Fruit fly (Drosophila melanogaster) whole organism, prepupa: ENCODE results near the gene unc-13-4A.
A peak's percentile ranks its signal among the peaks of the same experiment; 100 is the strongest.

Experiments
- Blimp-1 ChIP-seq: fragments of 200-800 bp; sonication (Bioruptor generic); optimal IDR thresholded peaks from 3 replicates; lab custom pipeline; 2017; ENCODE audit warnings: missing biosample characterization, missing genetic modification characterization, mild to moderate bottlenecking, moderate library complexity, missing genetic modification reagents
- CG11902 ChIP-seq: fragments of 200-800 bp; sonication (Bioruptor generic); optimal IDR thresholded peaks from 3 replicates; lab custom pipeline; 2016; ENCODE audit warnings: missing biosample characterization, missing genetic modification characterization
- CG15336 ChIP-seq: fragments of 200-800 bp; sonication (Bioruptor generic); IDR thresholded peaks from 2 replicates; pipeline ENCODE4 v1.3.6; 2022; ENCODE audit warnings: missing biosample characterization, missing genetic modification characterization
- CG1621 ChIP-seq: fragments of 200-800 bp; sonication (Bioruptor generic); optimal IDR thresholded peaks from 3 replicates; lab custom pipeline; 2018; ENCODE audit warnings: missing biosample characterization, mild to moderate bottlenecking, missing genetic modification characterization
- CG16779 ChIP-seq: fragments of 200-800 bp; sonication (Bioruptor generic); optimal IDR thresholded peaks from 3 replicates; lab custom pipeline; 2017; ENCODE audit warnings: missing biosample characterization, mild to moderate bottlenecking, missing genetic modification characterization
- CG3032 ChIP-seq: fragments of 200-800 bp; optimal IDR thresholded peaks from 2 replicates; lab custom pipeline; 2019; ENCODE audit warnings: missing biosample characterization, mild to moderate bottlenecking, missing genetic modification characterization, moderate library complexity
- CG32006 ChIP-seq: fragments of 200-800 bp; sonication (Bioruptor generic); optimal IDR thresholded peaks from 3 replicates; lab custom pipeline; 2017; ENCODE audit warnings: missing biosample characterization, mild to moderate bottlenecking, missing genetic modification characterization
- CG34406 ChIP-seq: fragments of 200-800 bp; sonication (Bioruptor generic); optimal IDR thresholded peaks from 3 replicates; lab custom pipeline; 2016; ENCODE audit warnings: missing biosample characterization, missing genetic modification characterization
- CG4318 ChIP-seq: fragments of 200-800 bp; sonication (Bioruptor generic); optimal IDR thresholded peaks from 3 replicates; lab custom pipeline; 2017; ENCODE audit warnings: missing biosample characterization, mild to moderate bottlenecking, missing genetic modification characterization
- CG6163 ChIP-seq: fragments of 200-800 bp; sonication (Bioruptor generic); IDR thresholded peaks from 3 replicates; pipeline ENCODE4 v1.3.6; 2022; ENCODE audit warnings: missing biosample characterization, missing genetic modification characterization
- CG6792 ChIP-seq: fragments of 200-800 bp; sonication (Bioruptor generic); optimal IDR thresholded peaks from 3 replicates; lab custom pipeline; 2016; ENCODE audit warnings: missing biosample characterization, missing genetic modification characterization
- CG6854 ChIP-seq: fragments of 200-800 bp; sonication (Bioruptor generic); optimal IDR thresholded peaks from 2 replicates; lab custom pipeline; 2017; ENCODE audit warnings: missing biosample characterization, mild to moderate bottlenecking, missing genetic modification characterization
- CG8319 ChIP-seq: fragments of 200-800 bp; sonication (Bioruptor generic); optimal IDR thresholded peaks from 3 replicates; lab custom pipeline; 2016; ENCODE audit warnings: missing biosample characterization, missing genetic modification characterization
- CG9139 ChIP-seq: fragments of 200-800 bp; sonication (Bioruptor generic); optimal IDR thresholded peaks from 3 replicates; lab custom pipeline; 2017; ENCODE audit warnings: missing biosample characterization, mild to moderate bottlenecking, missing genetic modification characterization
- Eip75B ChIP-seq: fragments of 200-800 bp; sonication (Bioruptor generic); optimal IDR thresholded peaks from 3 replicates; lab custom pipeline; 2016; ENCODE audit warnings: missing biosample characterization, missing genetic modification characterization
- Eip78C ChIP-seq: fragments of 200-800 bp; sonication (Bioruptor generic); peaks from one replicate; lab custom pipeline; 2016; ENCODE audit warnings: missing biosample characterization, missing genetic modification characterization
- Eip93F ChIP-seq: fragments of 200-800 bp; sonication (Bioruptor generic); optimal IDR thresholded peaks from 2 replicates; lab custom pipeline; 2016; ENCODE audit warnings: missing biosample characterization, mild to moderate bottlenecking, missing genetic modification characterization
- Ets21C ChIP-seq: fragments of 200-800 bp; sonication (Bioruptor generic); optimal IDR thresholded peaks from 3 replicates; lab custom pipeline; 2016; ENCODE audit warnings: missing biosample characterization, missing genetic modification characterization
- Gug ChIP-seq: fragments of 200-800 bp; sonication (Bioruptor generic); IDR thresholded peaks from 2 replicates; pipeline ENCODE4 v1.3.6; 2022; ENCODE audit warnings: missing biosample characterization, missing genetic modification characterization
- Hr38 ChIP-seq: sonication (Bioruptor generic); optimal IDR thresholded peaks from 2 replicates; lab custom pipeline; 2016; ENCODE audit warnings: missing biosample characterization, missing genetic modification characterization
- achi ChIP-seq: fragments of 200-800 bp; sonication (Bioruptor generic); optimal IDR thresholded peaks from 3 replicates; lab custom pipeline; 2016; ENCODE audit warnings: missing biosample characterization, missing genetic modification characterization
- acj6 ChIP-seq: fragments of 200-800 bp; sonication (Bioruptor generic); optimal IDR thresholded peaks from 3 replicates; lab custom pipeline; 2016; ENCODE audit warnings: missing biosample characterization, missing genetic modification characterization
- cyc ChIP-seq: fragments of 200-800 bp; sonication (Bioruptor generic); optimal IDR thresholded peaks from 3 replicates; lab custom pipeline; 2016; ENCODE audit warnings: missing biosample characterization, missing genetic modification characterization
- dac ChIP-seq: fragments of 200-800 bp; sonication (Bioruptor generic); optimal IDR thresholded peaks from 2 replicates; lab custom pipeline; 2017; ENCODE audit warnings: missing biosample characterization, mild to moderate bottlenecking, missing genetic modification characterization
- dsx ChIP-seq: fragments of 200-800 bp; optimal IDR thresholded peaks from 3 replicates; lab custom pipeline; 2019; ENCODE audit warnings: missing biosample characterization, mild to moderate bottlenecking, missing genetic modification characterization, moderate library complexity; ENCODE audit not compliant: poor library complexity, severe bottlenecking
- eg ChIP-seq: fragments of 200-800 bp; sonication (Bioruptor generic); IDR thresholded peaks from 3 replicates; pipeline ENCODE4 v1.3.6; 2022; ENCODE audit warnings: missing biosample characterization, missing genetic modification characterization
- esn ChIP-seq: fragments of 200-800 bp; sonication (Bioruptor generic); optimal IDR thresholded peaks from 2 replicates; lab custom pipeline; 2016; ENCODE audit warnings: missing biosample characterization, mild to moderate bottlenecking, missing genetic modification characterization, moderate library complexity
- fd59A ChIP-seq: fragments of 200-800 bp; sonication (Bioruptor generic); optimal IDR thresholded peaks from 2 replicates; lab custom pipeline; 2017; ENCODE audit warnings: missing biosample characterization, mild to moderate bottlenecking, missing genetic modification characterization, missing genetic modification reagents
- fd85E ChIP-seq: fragments of 200-800 bp; sonication (Bioruptor generic); optimal IDR thresholded peaks from 3 replicates; lab custom pipeline; 2016; ENCODE audit warnings: missing biosample characterization, missing genetic modification characterization
- fkh ChIP-seq: fragments of 200-800 bp; sonication (Bioruptor generic); optimal IDR thresholded peaks from 3 replicates; lab custom pipeline; 2017; ENCODE audit warnings: missing biosample characterization, mild to moderate bottlenecking, missing genetic modification characterization, moderate library complexity
- lz ChIP-seq: fragments of 200-800 bp; sonication (Bioruptor generic); optimal IDR thresholded peaks from 3 replicates; lab custom pipeline; 2016; ENCODE audit warnings: missing biosample characterization, missing genetic modification characterization
- salr ChIP-seq, 2 experiments: fragments of 200-800 bp; sonication (Bioruptor generic); optimal IDR thresholded peaks; 3 replicates each; lab custom pipeline; 2016 to 2018; ENCODE audit warnings: missing biosample characterization in 2 of 2, missing genetic modification characterization in 2 of 2, mild to moderate bottlenecking in 1 of 2
- spab ChIP-seq: fragments of 200-800 bp; sonication (Bioruptor generic); optimal IDR thresholded peaks from 2 replicates; lab custom pipeline; 2017; ENCODE audit warnings: missing biosample characterization, mild to moderate bottlenecking, missing genetic modification characterization, missing genetic modification reagents
- ss ChIP-seq, 2 experiments: fragments of 200-800 bp; sonication (Bioruptor generic); optimal IDR thresholded peaks; 2 replicates in 1 of 2; 3 replicates in 1 of 2; lab custom pipeline; 2017 to 2018; ENCODE audit warnings: mild to moderate bottlenecking in 2 of 2, missing biosample characterization in 2 of 2, missing genetic modification characterization in 2 of 2, moderate library complexity in 1 of 2
- svp ChIP-seq: fragments of 200-800 bp; sonication (Bioruptor generic); peaks from one replicate; lab custom pipeline; 2016; ENCODE audit warnings: missing biosample characterization, missing genetic modification characterization
- topi ChIP-seq: fragments of 200-800 bp; sonication (Bioruptor generic); optimal IDR thresholded peaks from 3 replicates; lab custom pipeline; 2016; ENCODE audit warnings: missing biosample characterization, missing genetic modification characterization

The unc-13-4A gene

dm6 chr3L:7344965-7345427 is 32.3 kb upstream of the unc-13-4A start, which contains the start of gene Cln7 (continued):
- TF ChIP-seq CG11902 (GFP tag; lab: Kevin White, UChicago) (no peak), Eip75B (peak; percentile 65), CG16779 (peak; percentile 69), CG3032 (tag; lab: Kevin White, UChicago) (peak; percentile 3), CG1621 (tag; lab: Kevin White, UChicago) (peak; percentile 26)

- TF ChIP-seq spab (GFP tag; lab: Kevin White, UChicago), result no peak
- TF ChIP-seq fd85E (GFP tag; lab: Kevin White, UChicago), result no peak
- no peak for TF ChIP-seq topi (GFP tag; lab: Kevin White, UChicago)
- TF ChIP-seq CG32006 (GFP tag; lab: Kevin White, UChicago), result no peak
- no peak for TF ChIP-seq CG6163 (GFP tag; lab: Robert Waterston, UW)
- no peak for TF ChIP-seq Eip93F (GFP tag; lab: Kevin White, UChicago)
- no peak for TF ChIP-seq Ets21C (GFP tag; lab: Kevin White, UChicago)
- TF ChIP-seq CG1621 (tag; lab: Kevin White, UChicago), result no peak
- no peak for TF ChIP-seq achi (GFP tag; lab: Kevin White, UChicago)
- TF ChIP-seq CG8319, result no peak
- no peak for TF ChIP-seq Eip75B
- no peak for TF ChIP-seq CG9139 (GFP tag; lab: Kevin White, UChicago)
- no peak for TF ChIP-seq CG4318 (GFP tag; lab: Kevin White, UChicago)
- no peak for TF ChIP-seq dac (GFP tag; lab: Kevin White, UChicago)
- no peak for TF ChIP-seq Gug (GFP tag; lab: Robert Waterston, UW)
- TF ChIP-seq dsx (GFP tag; lab: Kevin White, UChicago), result no peak
- no peak for TF ChIP-seq eg (GFP tag; lab: Robert Waterston, UW)
- TF ChIP-seq CG34406 (GFP tag; lab: Kevin White, UChicago), result no peak
- no peak for TF ChIP-seq fd59A (GFP tag; lab: Kevin White, UChicago)
- no peak for TF ChIP-seq Blimp-1 (GFP tag; lab: Kevin White, UChicago)
Observed at dm6 chr3L:7344001-7344400, 31.3 kb upstream of the unc-13-4A start.

- no peak for TF ChIP-seq acj6
- peak; percentile 57 for TF ChIP-seq CG15336 (GFP tag; lab: Robert Waterston, UW)
- peak; percentile 13 for TF ChIP-seq esn (GFP tag; lab: Kevin White, UChicago)
- peak; percentile 60 for TF ChIP-seq Eip78C (GFP tag; lab: Kevin White, UChicago)
- no peak for TF ChIP-seq CG16779
- peak; percentile 68 for TF ChIP-seq CG6854 (GFP tag; lab: Kevin White, UChicago)
- peak; percentile 6; the same call in 1 of the 3 replicates for TF ChIP-seq eg (GFP tag; lab: Robert Waterston, UW)
Observed at dm6 chr3L:7339216-7339742, 26.6 kb upstream of the unc-13-4A start, which contains the start of the genes lark and eco. Gene lark, plus strand, starts transcription at chr3L:7339266. Gene eco, minus strand, starts transcription at chr3L:7339340.

dm6 chr3L:7338786-7339185 is 26.1 kb upstream of the unc-13-4A start:
- TF ChIP-seq Eip75B, result no peak
- no peak for TF ChIP-seq salr (GFP tag; optimal IDR thresholded peaks at IDR 0.05; lab: Kevin White, UChicago)
- TF ChIP-seq CG6163 (GFP tag; lab: Robert Waterston, UW), result no peak
- TF ChIP-seq Eip78C (GFP tag; lab: Kevin White, UChicago), result no peak
- 0 out of 3 replicates have a peak, but pooled peaks have one; percentile 10 for TF ChIP-seq eg (GFP tag; lab: Robert Waterston, UW)
- peak; percentile 28 for TF ChIP-seq esn (GFP tag; lab: Kevin White, UChicago)
- TF ChIP-seq spab (GFP tag; lab: Kevin White, UChicago), result no peak
- TF ChIP-seq CG6792 (GFP tag; lab: Kevin White, UChicago), result no peak
- TF ChIP-seq cyc, result peak; percentile 11
- no peak for TF ChIP-seq Hr38
- no peak for TF ChIP-seq ss (GFP tag; optimal IDR thresholded peaks at IDR 0.05; lab: Kevin White, UChicago)
- no peak for TF ChIP-seq fkh (GFP tag; lab: Kevin White, UChicago)
- TF ChIP-seq svp (GFP tag; lab: Kevin White, UChicago), result no peak
- peak; percentile 32 for TF ChIP-seq lz (GFP tag; lab: Kevin White, UChicago)
- TF ChIP-seq Eip93F (GFP tag; lab: Kevin White, UChicago), result no peak
